Worm (Caenorhabditis elegans) whole organism, L3 larva: Measurements from ENCODE around the gene fbxa-196.

Experiments
- R02D3.7 ChIP-seq: fragments of 150-350 bp; optimal IDR thresholded peaks from 2 replicates; lab custom pipeline; 2014; ENCODE audit warnings: missing biosample characterization, missing genetic modification characterization
- ZK546.5 ChIP-seq: sonication (generic microtip); optimal IDR thresholded peaks from 2 replicates; lab custom pipeline; 2017; ENCODE audit warnings: missing biosample characterization, missing genetic modification characterization
- aly-2 ChIP-seq: fragments of 150-350 bp; optimal IDR thresholded peaks from 2 replicates; lab custom pipeline; 2014; ENCODE audit warnings: missing biosample characterization, missing genetic modification characterization
- ama-1 ChIP-seq: fragments of 150-350 bp; optimal IDR thresholded peaks from 2 replicates; lab custom pipeline; 2018
- ceh-28 ChIP-seq: fragments of 150-350 bp; optimal IDR thresholded peaks from 2 replicates; lab custom pipeline; 2014; ENCODE audit warnings: missing biosample characterization, missing genetic modification reagents, missing genetic modification characterization
- ceh-82 ChIP-seq: fragments of 150-350 bp; optimal IDR thresholded peaks from 2 replicates; lab custom pipeline; 2014; ENCODE audit warnings: missing biosample characterization, missing genetic modification characterization
- ceh-9 ChIP-seq: sonication (generic microtip); optimal IDR thresholded peaks from 2 replicates; lab custom pipeline; 2018; ENCODE audit warnings: missing biosample characterization, missing genetic modification characterization
- egl-27 ChIP-seq: sonication (generic microtip); optimal IDR thresholded peaks from 4 replicates; lab custom pipeline; 2017; ENCODE audit warnings: missing biosample characterization, missing genetic modification reagents, missing genetic modification characterization
- egl-5 ChIP-seq: fragments of 150-350 bp; optimal IDR thresholded peaks from 2 replicates; lab custom pipeline; 2017; ENCODE audit warnings: missing biosample characterization, missing genetic modification reagents, missing genetic modification characterization, inconsistent platforms
- elt-1 ChIP-seq: fragments of 150-350 bp; optimal IDR thresholded peaks from 2 replicates; lab custom pipeline; 2014; ENCODE audit warnings: missing biosample characterization, missing genetic modification characterization
- elt-2 ChIP-seq: sonication (generic microtip); optimal IDR thresholded peaks from 2 replicates; lab custom pipeline; 2016; ENCODE audit warnings: missing genetic modification reagents, mild to moderate bottlenecking, missing genetic modification characterization, missing compliant biosample characterization
- elt-3 ChIP-seq, 3 experiments: fragments of 150-350 bp in 1 of 3; sonication (generic microtip) in 2 of 3; optimal IDR thresholded peaks; 2 replicates in 2 of 3; 4 replicates in 1 of 3; lab custom pipeline; 2014 to 2017; ENCODE audit warnings: missing biosample characterization in 3 of 3, missing genetic modification characterization in 3 of 3
- eor-1 ChIP-seq, 2 experiments: fragments of 150-350 bp; optimal IDR thresholded peaks; 2 replicates each; lab custom pipeline; 2014 to 2018; ENCODE audit warnings: missing biosample characterization in 2 of 2, missing genetic modification characterization in 2 of 2
- fkh-2 ChIP-seq: fragments of 150-350 bp; optimal IDR thresholded peaks from 2 replicates; lab custom pipeline; 2014; ENCODE audit warnings: missing biosample characterization, missing genetic modification reagents, missing genetic modification characterization
- fos-1 ChIP-seq: fragments of 150-350 bp; optimal IDR thresholded peaks from 2 replicates; lab custom pipeline; 2014; ENCODE audit warnings: missing biosample characterization, missing genetic modification characterization
- jun-1 ChIP-seq: fragments of 150-350 bp; optimal IDR thresholded peaks from 2 replicates; lab custom pipeline; 2014; ENCODE audit warnings: missing biosample characterization, missing genetic modification reagents, missing genetic modification characterization
- lin-39 ChIP-seq: fragments of 150-350 bp; optimal IDR thresholded peaks from 2 replicates; lab custom pipeline; 2018; ENCODE audit warnings: missing biosample characterization, missing genetic modification reagents, missing genetic modification characterization
- lsy-12 ChIP-seq: sonication (generic microtip); optimal IDR thresholded peaks from 2 replicates; lab custom pipeline; 2016; ENCODE audit warnings: mild to moderate bottlenecking, missing genetic modification characterization, missing compliant biosample characterization
- nhr-12 ChIP-seq: fragments of 150-350 bp; optimal IDR thresholded peaks from 2 replicates; lab custom pipeline; 2014; ENCODE audit warnings: missing biosample characterization, missing genetic modification characterization
- nhr-237 ChIP-seq: fragments of 150-350 bp; optimal IDR thresholded peaks from 2 replicates; lab custom pipeline; 2014; ENCODE audit warnings: missing biosample characterization, missing genetic modification characterization
- nhr-25 ChIP-seq: sonication (generic microtip); optimal IDR thresholded peaks from 2 replicates; lab custom pipeline; 2017; ENCODE audit warnings: missing biosample characterization, missing genetic modification characterization
- nhr-28 ChIP-seq: fragments of 150-350 bp; optimal IDR thresholded peaks from 2 replicates; lab custom pipeline; 2014; ENCODE audit warnings: missing biosample characterization, missing genetic modification characterization
- nhr-43 ChIP-seq: sonication (generic microtip); optimal IDR thresholded peaks from 2 replicates; lab custom pipeline; 2016; ENCODE audit warnings: mild to moderate bottlenecking, missing genetic modification characterization, missing compliant biosample characterization; ENCODE audit not compliant: poor library complexity, severe bottlenecking
- nhr-67 ChIP-seq: fragments of 150-350 bp; optimal IDR thresholded peaks from 2 replicates; lab custom pipeline; 2014; ENCODE audit warnings: missing biosample characterization, missing genetic modification characterization
- nhr-76 ChIP-seq: fragments of 150-350 bp; sonication (generic microtip); optimal IDR thresholded peaks from 5 replicates; lab custom pipeline; 2014; ENCODE audit warnings: missing biosample characterization, missing genetic modification characterization
- pha-4 ChIP-seq: fragments of 150-350 bp; optimal IDR thresholded peaks from 2 replicates; lab custom pipeline; 2014; ENCODE audit warnings: missing biosample characterization, missing genetic modification reagents, missing genetic modification characterization
- pqm-1 ChIP-seq: fragments of 150-350 bp; optimal IDR thresholded peaks from 2 replicates; lab custom pipeline; 2017; ENCODE audit warnings: missing biosample characterization, missing genetic modification characterization, inconsistent platforms
- sea-2 ChIP-seq: fragments of 150-350 bp; sonication (generic microtip); optimal IDR thresholded peaks from 4 replicates; lab custom pipeline; 2014; ENCODE audit warnings: missing biosample characterization, missing genetic modification reagents, missing genetic modification characterization
- skn-1 ChIP-seq: fragments of 150-350 bp; optimal IDR thresholded peaks from 2 replicates; lab custom pipeline; 2014; ENCODE audit warnings: missing biosample characterization, missing genetic modification characterization
- snpc-4 ChIP-seq: fragments of 150-350 bp; optimal IDR thresholded peaks from 2 replicates; lab custom pipeline; 2014; ENCODE audit warnings: missing biosample characterization, missing genetic modification characterization
- tbx-2 ChIP-seq: sonication (generic microtip); optimal IDR thresholded peaks from 2 replicates; lab custom pipeline; 2016; ENCODE audit warnings: mild to moderate bottlenecking, missing genetic modification characterization, missing compliant biosample characterization
- unc-39 ChIP-seq: sonication (generic microtip); optimal IDR thresholded peaks from 4 replicates; lab custom pipeline; 2017; ENCODE audit warnings: missing biosample characterization, missing genetic modification characterization
- unc-62 ChIP-seq: fragments of 150-350 bp; sonication (generic microtip); optimal IDR thresholded peaks from 4 replicates; lab custom pipeline; 2014; ENCODE audit warnings: missing biosample characterization, missing genetic modification reagents, missing genetic modification characterization
- ztf-11 ChIP-seq: fragments of 150-350 bp; optimal IDR thresholded peaks from 2 replicates; lab custom pipeline; 2014; ENCODE audit warnings: missing biosample characterization, missing genetic modification characterization

fbxa-196 gene

DNA sequence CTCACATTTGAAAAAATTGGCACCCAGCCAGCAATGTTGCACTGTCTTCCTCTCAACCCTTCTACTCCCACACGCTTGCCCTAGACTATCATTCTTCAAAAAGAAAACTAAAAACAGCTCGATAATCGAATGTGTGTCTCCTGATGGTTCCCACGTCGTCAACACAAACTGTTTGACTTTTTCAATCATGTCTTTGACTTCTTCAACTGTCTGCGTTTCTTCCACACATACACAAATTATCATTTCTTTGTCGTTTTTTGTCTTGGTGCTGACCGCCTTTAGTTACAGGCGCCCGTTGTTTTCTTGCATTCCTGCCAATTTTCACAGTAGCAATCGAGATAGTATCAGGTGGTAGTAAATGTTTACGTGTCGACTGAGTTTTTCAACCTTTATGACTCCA is 14.2 kb downstream of the fbxa-196 start:
- TF ChIP-seq pha-4 (tag; lab: Kevin White, UChicago) (peak; percentile 14), elt-2 (peak; percentile 63), ceh-82 (no peak)

DNA sequence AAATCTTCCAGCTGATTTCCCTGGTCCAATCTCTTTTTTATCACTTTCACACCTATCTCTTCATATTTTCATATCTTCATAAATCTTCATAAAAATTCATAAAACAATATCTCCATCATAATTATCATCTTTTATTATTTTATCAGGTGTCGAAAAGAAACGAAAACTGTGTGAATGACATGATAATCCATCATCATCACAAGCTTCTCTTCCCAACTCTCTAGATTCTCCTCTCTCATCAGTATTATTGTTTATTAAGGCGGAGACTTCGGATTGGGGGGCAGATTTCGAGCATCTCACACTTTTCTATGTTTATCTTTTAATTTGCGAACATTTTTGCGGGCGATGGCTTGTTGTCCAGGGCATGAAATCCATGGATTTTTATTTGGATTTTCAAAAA is 15.8 kb downstream of the fbxa-196 start:
- TF ChIP-seq R02D3.7 (tag; lab: Kevin White, UChicago) (no peak), tbx-2 (no peak), eor-1 (tag; optimal IDR thresholded peaks at IDR 0.05; lab: Kevin White, UChicago) (no peak), nhr-43 (no peak), ama-1 (no peak), unc-62 (GFP tag; lab: Kevin White, UChicago) (no peak)

DNA sequence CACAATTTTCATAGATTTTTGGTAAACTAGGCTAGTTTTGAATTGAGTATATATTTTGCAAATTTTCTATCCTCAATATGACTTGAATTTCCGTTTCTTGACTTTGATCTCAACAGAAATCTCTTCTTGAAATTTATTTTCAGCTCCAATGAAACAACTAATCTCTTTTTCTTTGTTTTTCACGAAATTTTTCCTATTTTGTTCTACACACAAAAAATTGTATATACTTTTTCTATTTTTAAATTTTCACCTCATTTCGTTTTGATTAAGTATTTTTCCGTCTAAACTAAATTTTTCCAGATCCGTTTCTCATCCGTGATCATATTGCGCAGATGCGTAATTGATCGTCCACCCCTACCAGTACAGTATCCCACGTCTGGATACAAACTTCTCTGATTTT is 16.3 kb downstream of the fbxa-196 start, which contains the start of gene unc-83:
Gene unc-83, plus strand, starts transcription at position 301 of the 400 bp plus-strand sequence.
- TF ChIP-seq fos-1: no peak
- no peak for TF ChIP-seq lin-39 (tag; lab: Kevin White, UChicago)
- no peak for TF ChIP-seq jun-1 (tag; lab: Kevin White, UChicago)
- no peak for TF ChIP-seq ceh-28 (tag; lab: Kevin White, UChicago)
- no peak for TF ChIP-seq ceh-82
- TF ChIP-seq nhr-43: no peak
- TF ChIP-seq nhr-28: no peak
- no peak for TF ChIP-seq elt-3 (tag; optimal IDR thresholded peaks at IDR 0.05; lab: Kevin White, UChicago)
- TF ChIP-seq unc-39 (tag; lab: Kevin White, UChicago): no peak
- no peak for TF ChIP-seq aly-2
- TF ChIP-seq nhr-12 (tag; lab: Kevin White, UChicago): no peak
- TF ChIP-seq R02D3.7 (tag; lab: Kevin White, UChicago): no peak
- no peak for TF ChIP-seq nhr-237 (tag; lab: Kevin White, UChicago)
- TF ChIP-seq ceh-9 (tag; lab: Kevin White, UChicago): no peak
- no peak for TF ChIP-seq sea-2 (GFP tag; lab: Kevin White, UChicago)
- no peak for TF ChIP-seq ztf-11 (tag; lab: Kevin White, UChicago)
- no peak for TF ChIP-seq nhr-67 (tag; lab: Kevin White, UChicago)
- TF ChIP-seq snpc-4 (tag; lab: Kevin White, UChicago): no peak
- no peak for TF ChIP-seq skn-1
- TF ChIP-seq, all 47 proteins: peak for 0

DNA sequence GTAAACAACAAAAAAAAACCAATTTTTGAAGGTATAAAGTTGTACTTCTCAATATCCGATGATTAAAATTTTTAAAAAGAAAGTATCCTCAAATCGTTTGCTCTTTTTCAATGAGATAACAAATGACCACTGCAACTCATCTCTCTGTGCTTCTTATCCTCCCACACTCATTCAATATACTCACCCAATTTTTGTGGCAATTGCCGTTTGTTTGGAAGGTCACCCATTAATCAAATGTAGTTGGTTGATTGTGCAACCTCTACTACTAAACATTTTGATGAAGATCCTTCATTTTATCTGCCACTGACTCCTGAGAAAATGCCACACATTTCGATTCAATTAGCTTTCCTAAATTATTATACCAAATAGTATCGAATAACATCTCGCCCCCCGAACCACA is 19.2 kb downstream of the fbxa-196 start:
- TF ChIP-seq ama-1 (no peak), egl-5 (peak; percentile 14), lsy-12 (tag; lab: Kevin White, UChicago) (no peak)

DNA sequence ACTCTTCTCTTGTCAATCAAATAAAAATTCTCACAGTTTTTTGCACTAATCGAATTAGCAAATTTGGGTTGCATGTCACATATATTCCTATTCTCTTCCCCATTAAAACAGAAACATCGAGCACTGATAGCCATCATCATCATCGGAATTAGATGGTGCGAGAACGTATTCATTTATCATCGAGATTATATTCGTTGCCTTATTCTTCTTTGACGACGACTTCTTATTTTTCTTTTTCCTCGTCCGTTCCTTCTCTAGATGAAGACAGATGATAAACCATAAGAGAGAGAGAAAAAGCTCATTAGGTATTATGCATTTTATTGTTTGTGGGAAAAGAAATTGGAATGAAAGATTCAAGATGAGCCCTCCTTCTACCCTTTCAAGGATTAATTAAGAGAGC is 22.8 kb downstream of the fbxa-196 start:
- TF ChIP-seq ztf-11 (tag; lab: Kevin White, UChicago): no peak
- TF ChIP-seq elt-1 (tag; lab: Kevin White, UChicago): peak; percentile 56
- TF ChIP-seq ceh-9 (tag; lab: Kevin White, UChicago): no peak
- no peak for TF ChIP-seq eor-1 (tag; optimal IDR thresholded peaks at IDR 0.05; lab: Kevin White, UChicago)
- TF ChIP-seq fkh-2 (tag; lab: Kevin White, UChicago): no peak
- TF ChIP-seq ceh-82: no peak

DNA sequence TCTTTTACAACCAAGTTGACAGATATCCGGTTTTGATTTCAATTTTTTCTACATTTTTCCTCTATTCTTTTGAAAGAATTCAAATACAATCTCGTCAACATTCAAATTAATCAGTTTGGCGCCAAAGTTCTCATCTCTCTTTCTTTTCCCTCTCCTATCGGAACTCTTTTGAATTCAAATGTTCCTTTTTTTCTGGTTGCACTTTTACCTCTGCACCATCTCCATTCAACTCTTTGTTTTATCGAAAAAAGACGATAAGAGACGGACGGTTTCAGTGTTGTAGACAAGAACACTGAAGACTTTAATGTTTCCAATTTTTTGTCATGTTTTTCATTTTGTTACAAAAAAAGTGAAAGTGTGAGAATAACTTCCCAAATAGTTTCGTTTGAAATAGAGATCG is 27.6 kb downstream of the fbxa-196 start:
- TF ChIP-seq nhr-28 (no peak), aly-2 (no peak), pqm-1 (tag; lab: Kevin White, UChicago) (peak; percentile 76), elt-2 (peak; percentile 87), nhr-76 (tag; lab: Kevin White, UChicago) (no peak), elt-3 (tag; optimal IDR thresholded peaks at IDR 0.05; lab: Kevin White, UChicago) (no peak), skn-1 (peak; percentile 39), pha-4 (tag; lab: Kevin White, UChicago) (peak; percentile 52), nhr-25 (tag; lab: Kevin White, UChicago) (no peak), egl-5 (no peak)

DNA sequence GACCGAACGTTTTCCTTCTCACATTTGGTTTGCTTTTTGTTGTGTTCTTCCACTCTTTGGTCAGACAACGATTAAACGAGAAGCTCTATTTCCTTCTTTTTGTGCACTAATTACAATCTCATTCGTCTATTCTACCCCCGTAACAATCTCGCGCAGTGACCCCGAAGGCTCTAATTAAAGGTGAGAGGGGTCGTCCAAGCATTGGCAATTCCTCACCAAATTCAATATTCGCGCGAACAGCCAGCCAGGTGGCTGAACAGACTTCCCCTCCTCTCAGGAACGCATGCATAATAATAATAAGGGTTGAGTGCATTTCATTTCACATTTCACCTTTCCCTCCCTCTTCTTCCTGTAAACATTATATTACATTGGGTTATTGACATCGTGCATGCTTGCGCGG is 36.7 kb downstream of the fbxa-196 start:
- TF ChIP-seq unc-62 (GFP tag; lab: Kevin White, UChicago) (no peak), ZK546.5 (tag; lab: Kevin White, UChicago) (no peak), egl-27 (no peak), elt-2 (no peak), nhr-76 (tag; lab: Kevin White, UChicago) (no peak), nhr-67 (tag; lab: Kevin White, UChicago) (no peak)
